Worm (Caenorhabditis elegans) whole organism, young adult: ENCODE results near the gene gpx-3.
"Not testable (repeated sequence)": the region's sequence is repeated elsewhere in the genome, so short reads cannot be mapped to it uniquely, and the experiment has no call there.

ENCODE experiments used
- B0261.1 ChIP-seq: sonication (generic microtip); optimal IDR thresholded peaks from 2 replicates; lab custom pipeline; 2016; ENCODE audit warnings: mild to moderate bottlenecking, missing genetic modification characterization, moderate library complexity, missing compliant biosample characterization
- B0336.3 ChIP-seq: fragments of 200-800 bp; sonication (Bioruptor generic); IDR thresholded peaks from 2 replicates; pipeline ENCODE4 v1.3.6; 2022; ENCODE audit warnings: missing genetic modification characterization, missing compliant biosample characterization
- D2030.7 ChIP-seq: fragments of 200-800 bp; sonication (Bioruptor generic); IDR thresholded peaks from 2 replicates; pipeline ENCODE4 v1.3.6; 2022; ENCODE audit warnings: missing genetic modification reagents, missing genetic modification characterization, missing compliant biosample characterization
- F23B12.7 ChIP-seq: sonication (generic microtip); optimal IDR thresholded peaks from 2 replicates; lab custom pipeline; 2017; ENCODE audit warnings: missing genetic modification characterization, mild to moderate bottlenecking, missing compliant biosample characterization, antibody characterized with exemption, moderate library complexity; ENCODE audit not compliant: insufficient read depth
- F37B4.10 ChIP-seq: fragments of 200-800 bp; sonication (Bioruptor generic); IDR thresholded peaks from 2 replicates; pipeline ENCODE4 v1.3.6; 2022; ENCODE audit warnings: missing genetic modification characterization, missing compliant biosample characterization
- F49E8.2 ChIP-seq: sonication (generic microtip); optimal IDR thresholded peaks from 3 replicates; lab custom pipeline; 2017; ENCODE audit warnings: missing genetic modification characterization, mild to moderate bottlenecking, missing compliant biosample characterization, antibody characterized with exemption, moderate library complexity; ENCODE audit not compliant: insufficient read depth
- T26A5.8 ChIP-seq: sonication (generic microtip); optimal IDR thresholded peaks from 2 replicates; lab custom pipeline; 2016; ENCODE audit warnings: missing genetic modification characterization, missing compliant biosample characterization
- ZK185.1 ChIP-seq: sonication (generic microtip); optimal IDR thresholded peaks from 2 replicates; lab custom pipeline; 2016; ENCODE audit warnings: mild to moderate bottlenecking, missing genetic modification characterization, missing compliant biosample characterization; ENCODE audit not compliant: poor library complexity, severe bottlenecking
- akir-1 ChIP-seq: fragments of 200-800 bp; sonication (Bioruptor generic); optimal IDR thresholded peaks from 2 replicates; lab custom pipeline; 2018; ENCODE audit warnings: mild to moderate bottlenecking, missing genetic modification characterization, moderate library complexity, missing compliant biosample characterization
- athp-1 ChIP-seq: sonication (generic microtip); optimal IDR thresholded peaks from 2 replicates; lab custom pipeline; 2017; ENCODE audit warnings: mild to moderate bottlenecking, missing genetic modification characterization, missing compliant biosample characterization
- attf-5 ChIP-seq: fragments of 200-800 bp; sonication (Bioruptor generic); optimal IDR thresholded peaks from 2 replicates; lab custom pipeline; 2018; ENCODE audit warnings: mild to moderate bottlenecking, missing genetic modification characterization, missing compliant biosample characterization
- bed-1 ChIP-seq: fragments of 200-800 bp; sonication (Bioruptor generic); IDR thresholded peaks from 2 replicates; pipeline ENCODE4 v1.3.6; 2022; ENCODE audit warnings: missing genetic modification reagents, missing genetic modification characterization, missing compliant biosample characterization
- bed-2 ChIP-seq: fragments of 200-800 bp; sonication (Bioruptor generic); IDR thresholded peaks from 2 replicates; pipeline ENCODE4 v1.3.6; 2022; ENCODE audit warnings: missing genetic modification reagents, missing genetic modification characterization, missing compliant biosample characterization
- cebp-1 ChIP-seq, 2 experiments: fragments of 200-800 bp in 1 of 2; sonication (Bioruptor generic) in 1 of 2; sonication (generic microtip) in 1 of 2; IDR thresholded peaks in 1 of 2; optimal IDR thresholded peaks in 1 of 2; 2 replicates each; pipeline versions ENCODE4 v1.3.6 to Lab custom; 2017 to 2022; ENCODE audit warnings: missing compliant biosample characterization in 2 of 2, missing genetic modification characterization in 2 of 2, mild to moderate bottlenecking in 1 of 2, missing genetic modification reagents in 1 of 2, moderate library complexity in 1 of 2
- cebp-2 ChIP-seq: fragments of 200-800 bp; sonication (Bioruptor generic); IDR thresholded peaks from 2 replicates; pipeline ENCODE4 v1.3.6; 2022; ENCODE audit warnings: missing genetic modification characterization, missing compliant biosample characterization
- ceh-58 ChIP-seq: fragments of 200-800 bp; sonication (Bioruptor generic); IDR thresholded peaks from 2 replicates; pipeline ENCODE4 v1.3.6; 2022; ENCODE audit warnings: missing genetic modification characterization, missing compliant biosample characterization
- ceh-79 ChIP-seq: sonication (generic microtip); optimal IDR thresholded peaks from 2 replicates; lab custom pipeline; 2017; ENCODE audit warnings: mild to moderate bottlenecking, missing genetic modification characterization, missing compliant biosample characterization
- ceh-91 ChIP-seq: fragments of 200-800 bp; sonication (Bioruptor generic); IDR thresholded peaks from 2 replicates; pipeline ENCODE4 v1.3.6; 2022; ENCODE audit warnings: missing genetic modification reagents, missing genetic modification characterization, missing compliant biosample characterization
- dpl-1 ChIP-seq: fragments of 150-350 bp; optimal IDR thresholded peaks from 2 replicates; lab custom pipeline; 2014; ENCODE audit warnings: missing biosample characterization, missing genetic modification reagents, missing genetic modification characterization
- efl-1 ChIP-seq: fragments of 150-350 bp; optimal IDR thresholded peaks from 2 replicates; lab custom pipeline; 2014; ENCODE audit warnings: missing biosample characterization, missing genetic modification reagents, missing genetic modification characterization
- egl-44 ChIP-seq: fragments of 200-800 bp; sonication (Bioruptor generic); IDR thresholded peaks from 2 replicates; pipeline ENCODE4 v1.3.6; 2022; ENCODE audit warnings: missing genetic modification reagents, missing genetic modification characterization, missing compliant biosample characterization
- hlh-12 ChIP-seq: sonication (generic microtip); optimal IDR thresholded peaks from 2 replicates; lab custom pipeline; 2016; ENCODE audit warnings: missing genetic modification characterization, missing compliant biosample characterization
- hmg-1.2 ChIP-seq: fragments of 200-800 bp; sonication (Bioruptor generic); IDR thresholded peaks from 2 replicates; pipeline ENCODE4 v1.3.6; 2022; ENCODE audit warnings: missing genetic modification reagents, missing genetic modification characterization, missing compliant biosample characterization
- let-526 ChIP-seq: fragments of 200-800 bp; sonication (Bioruptor generic); IDR thresholded peaks from 2 replicates; pipeline ENCODE4 v1.3.6; 2022; ENCODE audit warnings: missing genetic modification reagents, missing genetic modification characterization, missing compliant biosample characterization
- lin-40 ChIP-seq: sonication (generic microtip); optimal IDR thresholded peaks from 2 replicates; lab custom pipeline; 2016; ENCODE audit warnings: missing genetic modification characterization, mild to moderate bottlenecking, missing compliant biosample characterization, missing genotype, missing genetic modification reagents
- lsl-1 ChIP-seq: fragments of 200-800 bp; sonication (Bioruptor generic); optimal IDR thresholded peaks from 2 replicates; lab custom pipeline; 2018; ENCODE audit warnings: mild to moderate bottlenecking, missing genetic modification characterization, moderate library complexity, missing compliant biosample characterization
- lsy-27 ChIP-seq: sonication (generic microtip); optimal IDR thresholded peaks from 2 replicates; lab custom pipeline; 2017; ENCODE audit warnings: missing genetic modification characterization, mild to moderate bottlenecking, missing compliant biosample characterization, antibody characterized with exemption, missing genotype, borderline replicate concordance; ENCODE audit not compliant: insufficient read depth
- madf-6 ChIP-seq: fragments of 200-800 bp; sonication (Bioruptor generic); IDR thresholded peaks from 2 replicates; pipeline ENCODE4 v1.3.6; 2022; ENCODE audit warnings: missing genetic modification reagents, missing genetic modification characterization, missing compliant biosample characterization
- mxl-1 ChIP-seq: sonication (generic microtip); optimal IDR thresholded peaks from 2 replicates; lab custom pipeline; 2016; ENCODE audit warnings: missing genetic modification characterization, missing compliant biosample characterization
- rcor-1 ChIP-seq: fragments of 200-800 bp; sonication (Bioruptor generic); IDR thresholded peaks from 2 replicates; pipeline ENCODE4 v1.3.6; 2022; ENCODE audit warnings: missing genetic modification reagents, missing genetic modification characterization, missing compliant biosample characterization
- rec-8 ChIP-seq, 2 experiments: sonication (generic microtip); optimal IDR thresholded peaks; 2 replicates each; lab custom pipeline; 2016; ENCODE audit warnings: mild to moderate bottlenecking in 2 of 2, missing genetic modification characterization in 2 of 2, missing genetic modification reagents in 2 of 2, missing genotype in 2 of 2, missing biosample characterization in 1 of 2, missing compliant biosample characterization in 1 of 2, moderate library complexity in 1 of 2
- rpc-1 ChIP-seq, 2 experiments: fragments of 150-350 bp in 1 of 2; sonication (generic microtip) in 1 of 2; optimal IDR thresholded peaks; 2 replicates each; lab custom pipeline; 2014 to 2018; ENCODE audit warnings: missing biosample characterization in 1 of 2, missing genetic modification characterization in 1 of 2, missing genetic modification reagents in 1 of 2, missing genotype in 1 of 2
- snpc-1.1 ChIP-seq: sonication (generic microtip); optimal IDR thresholded peaks from 2 replicates; lab custom pipeline; 2017; ENCODE audit warnings: missing genetic modification characterization, mild to moderate bottlenecking, missing compliant biosample characterization, antibody characterized with exemption, moderate library complexity, missing genotype, missing genetic modification reagents; ENCODE audit not compliant: insufficient read depth
- sptf-2 ChIP-seq: fragments of 200-800 bp; sonication (Bioruptor generic); optimal IDR thresholded peaks from 2 replicates; lab custom pipeline; 2018; ENCODE audit warnings: mild to moderate bottlenecking, missing genetic modification characterization, missing compliant biosample characterization
- tlf-1 ChIP-seq: fragments of 200-800 bp; sonication (Bioruptor generic); optimal IDR thresholded peaks from 2 replicates; lab custom pipeline; 2018; ENCODE audit warnings: mild to moderate bottlenecking, missing genetic modification characterization, missing compliant biosample characterization
- zfh-2 ChIP-seq: fragments of 200-800 bp; sonication (Bioruptor generic); conservative IDR thresholded peaks from 2 replicates; pipeline ENCODE4 v1.3.6; 2022; ENCODE audit warnings: missing genetic modification reagents, missing genetic modification characterization, missing compliant biosample characterization
- zim-3 ChIP-seq: sonication (generic microtip); optimal IDR thresholded peaks from 2 replicates; lab custom pipeline; 2017; ENCODE audit warnings: mild to moderate bottlenecking, missing genetic modification characterization, moderate library complexity, missing compliant biosample characterization
- ztf-25 ChIP-seq: fragments of 200-800 bp; sonication (Bioruptor generic); IDR thresholded peaks from 2 replicates; pipeline ENCODE4 v1.3.6; 2022; ENCODE audit warnings: missing genetic modification reagents, missing genetic modification characterization, missing compliant biosample characterization

gpx-3 gene

DNA sequence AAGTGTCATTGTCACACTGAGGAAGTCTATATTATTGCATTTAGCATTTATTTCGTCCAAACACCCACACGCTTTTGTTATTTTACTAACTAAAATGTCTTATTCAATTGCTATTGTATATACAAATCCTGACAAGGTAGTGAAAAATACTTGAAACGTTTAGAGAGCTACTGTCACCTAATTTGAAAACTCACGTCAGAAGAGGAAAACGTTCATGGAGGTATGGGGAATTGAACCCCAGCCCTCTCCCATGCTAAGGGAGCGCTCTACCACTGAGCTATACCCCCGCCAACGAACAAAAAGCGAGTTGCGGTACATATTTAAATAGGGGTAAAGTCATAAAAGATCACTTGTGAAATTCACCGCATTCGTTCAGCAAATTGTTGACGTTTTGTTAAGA lies 34.9 kb downstream of the gpx-3 start (continued):
- TF ChIP-seq madf-6 (GFP tag; lab: Robert Waterston, UW) = peak; percentile 48; the same call in 1 of the 2 replicates
- TF ChIP-seq dpl-1 (GFP tag; lab: Kevin White, UChicago) = no peak
- TF ChIP-seq attf-5 (GFP tag; lab: Kevin White, UChicago) = peak; percentile 39
- TF ChIP-seq rpc-1 (optimal IDR thresholded peaks at IDR 0.05; lab: Kevin White, UChicago) = peak; percentile 95
- TF ChIP-seq rpc-1 (tag; optimal IDR thresholded peaks at IDR 0.05; lab: Kevin White, UChicago) = peak; percentile 98
- no peak for TF ChIP-seq lsy-27 (tag; lab: Kevin White, UChicago)
- TF ChIP-seq cebp-1 (GFP tag; IDR thresholded peaks at IDR 0.05; lab: Robert Waterston, UW) = 0 out of 2 replicates have a peak, but pooled peaks have one; percentile 26
- no peak for TF ChIP-seq cebp-1 (tag; optimal IDR thresholded peaks at IDR 0.05; lab: Kevin White, UChicago)
- peak; percentile 29 for TF ChIP-seq athp-1
- peak; percentile 71 to 87 for TF ChIP-seq rec-8 (tag; optimal IDR thresholded peaks at IDR 0.05; lab: Kevin White, UChicago)
- TF ChIP-seq ZK185.1 (tag; lab: Kevin White, UChicago) = peak; percentile 63
- no peak for TF ChIP-seq ceh-91 (GFP tag; lab: Robert Waterston, UW)
- peak; percentile 12 for TF ChIP-seq F49E8.2 (tag; lab: Kevin White, UChicago)
- TF ChIP-seq lsl-1 = no peak
- TF ChIP-seq akir-1 = peak; percentile 17
- TF ChIP-seq, all 124 proteins: peak for 63

DNA sequence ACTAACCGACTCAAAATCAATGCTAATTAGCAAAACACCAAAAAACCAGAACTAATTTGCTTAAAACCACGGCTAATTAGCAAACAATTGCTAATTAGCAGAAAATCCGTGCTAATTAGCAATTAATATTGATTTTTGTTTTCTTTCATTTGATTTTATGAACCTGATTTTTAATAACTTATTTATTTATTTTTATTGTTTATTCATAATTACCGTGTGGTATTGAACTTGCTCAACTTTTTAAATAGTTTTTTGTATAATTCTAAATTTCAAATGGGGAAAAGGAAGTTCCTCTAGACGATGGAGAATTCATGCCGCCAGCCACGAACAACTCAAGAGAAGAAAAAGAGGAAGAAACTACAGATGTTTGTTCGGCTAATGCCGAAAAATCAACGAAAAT lies 38.1 kb downstream of the gpx-3 start, which contains the start of gene F34H10.1:
TSS of gene F34H10.1 (plus strand) at position 301 of the 400 bp plus-strand sequence.
- TF ChIP-seq let-526 (GFP tag; lab: Robert Waterston, UW); egl-44 (GFP tag; lab: Robert Waterston, UW); dpl-1 (GFP tag; lab: Kevin White, UChicago): not testable (repeated sequence)

DNA sequence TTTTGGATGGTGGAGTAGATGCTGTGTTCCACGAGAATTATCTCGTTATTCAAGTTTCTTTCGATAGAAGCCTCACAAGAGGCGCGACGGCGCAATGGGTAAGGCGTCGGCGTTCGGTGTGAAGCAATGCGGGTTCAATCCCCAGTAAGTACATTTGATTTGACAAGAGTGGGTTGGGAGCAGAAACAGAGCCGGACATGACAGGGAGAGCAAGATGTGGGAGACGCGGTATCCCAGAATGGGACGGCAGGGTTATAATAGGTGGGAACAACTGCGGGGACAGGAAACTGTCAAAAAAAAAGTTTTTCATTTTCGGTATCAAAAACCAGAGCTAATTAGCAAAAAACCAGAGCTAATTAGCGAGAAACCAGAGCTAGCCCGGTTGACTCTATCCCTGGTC lies 39.4 kb downstream of the gpx-3 start:
- TF ChIP-seq bed-1 (GFP tag; lab: Robert Waterston, UW) (0 out of 2 replicates have a peak, but pooled peaks have one; percentile 53), hmg-1.2 (GFP tag; lab: Robert Waterston, UW) (0 out of 2 replicates have a peak, but pooled peaks have one; percentile 17), bed-2 (GFP tag; lab: Robert Waterston, UW) (0 out of 2 replicates have a peak, but pooled peaks have one; percentile 33), F37B4.10 (GFP tag; lab: Robert Waterston, UW) (0 out of 2 replicates have a peak, but pooled peaks have one; percentile 55), rcor-1 (GFP tag; lab: Robert Waterston, UW) (peak; percentile 47; the same call in 1 of the 2 replicates), cebp-2 (GFP tag; lab: Robert Waterston, UW) (0 out of 2 replicates have a peak, but pooled peaks have one; percentile 51), D2030.7 (peak; percentile 77), ztf-25 (peak; percentile 70; the same call in 1 of the 2 replicates)

DNA sequence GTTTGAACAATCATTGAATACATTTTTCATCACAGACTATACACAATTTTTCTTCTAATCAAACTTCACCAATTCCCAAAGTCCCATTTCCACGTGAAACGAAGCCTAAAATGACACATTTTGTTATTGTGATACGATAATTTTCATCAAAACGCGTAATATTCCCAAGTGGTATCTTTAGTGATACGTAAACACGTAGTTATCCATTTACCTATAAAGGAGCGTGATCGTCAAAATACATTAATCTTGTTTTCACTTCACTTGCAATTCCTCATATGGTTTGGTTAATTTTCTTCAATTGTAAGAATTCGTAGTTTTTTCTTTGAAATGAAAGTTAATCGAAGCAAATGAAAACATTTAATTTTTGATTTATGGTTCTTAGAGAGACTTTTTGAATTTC lies 41.8 kb downstream of the gpx-3 start:
- TF ChIP-seq zfh-2 (GFP tag; lab: Robert Waterston, UW) = no peak
- TF ChIP-seq ceh-58 (GFP tag; lab: Robert Waterston, UW) = no peak
- TF ChIP-seq ceh-79 (tag; lab: Kevin White, UChicago) = no peak
- no peak for TF ChIP-seq athp-1
- no peak for TF ChIP-seq F23B12.7 (tag; lab: Kevin White, UChicago)
- no peak for TF ChIP-seq snpc-1.1 (tag; lab: Kevin White, UChicago)
- no peak for TF ChIP-seq mxl-1 (tag; lab: Kevin White, UChicago)
- no peak for TF ChIP-seq tlf-1
- TF ChIP-seq sptf-2 (GFP tag; lab: Kevin White, UChicago) = no peak
- no peak for TF ChIP-seq zim-3 (tag; lab: Kevin White, UChicago)
- TF ChIP-seq T26A5.8 (tag; lab: Kevin White, UChicago) = no peak
- no peak for TF ChIP-seq B0336.3 (GFP tag; lab: Robert Waterston, UW)
- no peak for TF ChIP-seq hlh-12 (tag; lab: Kevin White, UChicago)
- TF ChIP-seq B0261.1 (tag; lab: Kevin White, UChicago) = no peak
- no peak for TF ChIP-seq lin-40
- TF ChIP-seq let-526 (GFP tag; lab: Robert Waterston, UW) = no peak
- TF ChIP-seq efl-1 (GFP tag; lab: Kevin White, UChicago) = no peak
